Worm (Caenorhabditis elegans) whole organism, L3 larva: ENCODE measurements around the gene C16C4.18.

Experiments
- ama-1 ChIP-seq: fragments of 150-350 bp; optimal IDR thresholded peaks from 2 replicates; lab custom pipeline; 2018
- nhr-76 ChIP-seq: fragments of 150-350 bp; sonication (generic microtip); optimal IDR thresholded peaks from 5 replicates; lab custom pipeline; 2014; ENCODE audit warnings: missing biosample characterization, missing genetic modification characterization

- no peak for TF ChIP-seq nhr-76 (tag; lab: Kevin White, UChicago)
- TF ChIP-seq ama-1 (lab: Kevin White, UChicago): no peak
Observed at ce11 chrII:1895278-1895677, 34.1 kb upstream of the C16C4.18 start, which contains the start of gene C46F9.5.
